Worm (Caenorhabditis elegans): Measurements from ENCODE around the gene str-205.

str-205 gene

DNA sequence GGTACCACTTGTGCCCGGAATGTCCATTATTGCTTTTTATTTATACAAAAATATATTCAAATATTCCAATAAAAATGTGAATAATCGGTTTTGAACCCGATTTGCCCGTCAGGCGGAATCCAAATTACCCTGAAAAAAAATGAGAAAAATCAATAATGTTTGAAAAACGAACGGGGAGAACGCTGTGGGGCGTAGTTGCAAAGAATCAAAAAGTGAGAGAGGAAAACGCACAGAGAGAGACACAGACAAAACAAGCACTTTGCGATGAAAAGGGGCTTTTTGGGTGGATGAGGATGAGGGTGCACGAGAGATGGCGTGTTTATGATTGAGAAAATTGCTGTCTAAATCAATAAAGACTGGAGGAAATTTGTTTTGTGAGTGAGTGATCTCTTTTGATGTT lies 33.2 kb upstream of the str-205 start, which contains the start of gene tam-1:
Gene tam-1 (minus strand): TSS at position 135 of the 400 bp plus-strand sequence.
- no peak for TF ChIP-seq elt-2 (tag; optimal IDR thresholded peaks at IDR 0.05)
- no peak for TF ChIP-seq mab-9 (GFP tag; IDR thresholded peaks at IDR 0.05)
- TF ChIP-seq skn-1 (tag; optimal IDR thresholded peaks at IDR 0.05): peak; percentile 10
- peak; percentile 8 for TF ChIP-seq nhr-85 (tag)
- peak; percentile 61 for TF ChIP-seq lin-14 (GFP tag; optimal IDR thresholded peaks at IDR 0.05)

DNA sequence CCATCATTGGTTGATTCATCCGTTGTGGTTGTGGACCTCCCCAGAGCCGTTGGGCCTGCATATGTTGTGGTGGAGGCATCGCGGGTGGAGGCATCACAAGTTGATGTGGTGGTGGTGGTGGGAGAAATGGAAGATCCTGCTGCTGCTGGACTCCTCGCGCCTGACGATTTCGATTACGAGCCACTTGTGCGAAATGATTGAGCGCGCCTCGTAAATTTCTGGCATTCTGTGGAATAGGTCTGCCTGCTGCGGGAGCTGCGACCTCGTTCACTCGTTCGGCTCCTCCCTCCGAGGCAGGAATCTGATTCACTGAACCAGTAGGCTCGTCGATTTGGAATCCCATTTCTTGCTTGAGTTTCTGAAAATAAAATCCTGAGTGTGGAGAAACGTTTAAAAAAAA lies 30.9 kb upstream of the str-205 start:
- TF ChIP-seq ceh-8 (GFP tag; optimal IDR thresholded peaks at IDR 0.05) (no peak), nhr-28 (tag; optimal IDR thresholded peaks at IDR 0.05) (no peak), lin-13 (GFP tag; optimal IDR thresholded peaks at IDR 0.05) (no peak), pax-3 (tag; optimal IDR thresholded peaks at IDR 0.05) (no peak), isw-1 (GFP tag; IDR thresholded peaks at IDR 0.05) (no peak)

DNA sequence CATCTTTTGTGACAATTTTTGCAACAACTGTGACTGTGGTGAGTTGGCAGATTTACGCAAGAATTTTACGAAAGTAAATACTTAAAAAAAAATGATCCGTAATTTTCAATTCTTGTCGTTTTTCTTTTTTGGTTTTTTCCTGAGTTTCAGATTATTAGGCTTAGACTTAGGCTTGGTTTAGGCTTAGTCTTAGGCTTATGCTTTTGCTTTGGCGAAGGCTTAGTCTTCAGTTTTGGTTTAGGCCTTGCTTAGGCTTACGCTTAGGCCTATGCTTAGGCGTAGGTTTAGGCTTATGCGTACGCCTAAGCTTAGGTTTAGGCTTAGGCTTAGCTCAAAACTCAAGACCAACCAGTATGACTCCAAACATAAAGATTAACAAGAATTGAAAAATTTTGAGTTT lies 27.9 kb upstream of the str-205 start:
- no peak for TF ChIP-seq hlh-4 (tag; optimal IDR thresholded peaks at IDR 0.05)
- no peak for TF ChIP-seq mef-2 (tag; optimal IDR thresholded peaks at IDR 0.05)
- no peak for TF ChIP-seq xbp-1 (tag; optimal IDR thresholded peaks at IDR 0.05)
- TF ChIP-seq jun-1 (tag; optimal IDR thresholded peaks at IDR 0.05): no peak
- TF ChIP-seq rnt-1 (tag; optimal IDR thresholded peaks at IDR 0.05): no peak
- no peak for TF ChIP-seq fos-1 (tag; optimal IDR thresholded peaks at IDR 0.05)
- no peak for TF ChIP-seq efl-1 (optimal IDR thresholded peaks at IDR 0.05)
- TF ChIP-seq efl-1 (GFP tag; optimal IDR thresholded peaks at IDR 0.05 in 1 of 2): no peak
- no peak for TF ChIP-seq aly-2 (tag; optimal IDR thresholded peaks at IDR 0.05)
- no peak for TF ChIP-seq irx-1 (tag; optimal IDR thresholded peaks at IDR 0.05)
- TF ChIP-seq lin-35 (GFP tag; optimal IDR thresholded peaks at IDR 0.05): no peak
- no peak for TF ChIP-seq nhr-77 (tag; optimal IDR thresholded peaks at IDR 0.05)
- no peak for TF ChIP-seq nhr-12 (tag; optimal IDR thresholded peaks at IDR 0.05)
- no peak for TF ChIP-seq unc-30 (tag; optimal IDR thresholded peaks at IDR 0.05)

DNA sequence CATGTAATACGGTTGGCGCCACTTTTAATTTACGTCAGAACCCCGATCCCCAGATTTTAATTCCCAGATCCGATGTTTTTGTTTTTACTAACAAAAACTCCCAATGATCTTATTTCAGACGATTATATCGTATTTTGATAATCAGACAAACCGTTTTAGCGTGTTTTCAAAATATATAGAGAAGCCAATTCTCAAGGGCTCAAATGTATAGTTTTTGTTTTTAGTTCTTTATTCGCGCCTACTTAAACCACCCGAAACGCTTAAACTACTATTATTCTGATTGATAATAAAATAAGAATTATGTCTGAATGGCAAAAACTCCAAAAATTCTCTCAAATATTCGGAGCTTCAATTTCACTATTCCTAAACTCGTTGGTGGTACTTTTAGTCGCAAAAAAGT lies 26.8 kb upstream of the str-205 start, which contains the start of gene str-208:
Gene str-208 (plus strand): TSS at position 301 of the 400 bp plus-strand sequence.
- TF ChIP-seq Y116A8C.19 (tag; optimal IDR thresholded peaks at IDR 0.05; ENCODE audit: borderline replicate concordance) (no peak), unc-62 (GFP tag; optimal IDR thresholded peaks at IDR 0.05) (no peak), jun-1 (tag; optimal IDR thresholded peaks at IDR 0.05) (no peak), efl-1 (optimal IDR thresholded peaks at IDR 0.05) (no peak), efl-1 (GFP tag; optimal IDR thresholded peaks at IDR 0.05 in 1 of 2) (peak in 1 of 2 experiments; percentile 4), sup-37 (GFP tag; optimal IDR thresholded peaks at IDR 0.05) (no peak), aly-2 (tag; optimal IDR thresholded peaks at IDR 0.05) (no peak), ceh-82 (tag; optimal IDR thresholded peaks at IDR 0.05) (no peak), elt-3 (tag; optimal IDR thresholded peaks at IDR 0.05) (no peak)

DNA sequence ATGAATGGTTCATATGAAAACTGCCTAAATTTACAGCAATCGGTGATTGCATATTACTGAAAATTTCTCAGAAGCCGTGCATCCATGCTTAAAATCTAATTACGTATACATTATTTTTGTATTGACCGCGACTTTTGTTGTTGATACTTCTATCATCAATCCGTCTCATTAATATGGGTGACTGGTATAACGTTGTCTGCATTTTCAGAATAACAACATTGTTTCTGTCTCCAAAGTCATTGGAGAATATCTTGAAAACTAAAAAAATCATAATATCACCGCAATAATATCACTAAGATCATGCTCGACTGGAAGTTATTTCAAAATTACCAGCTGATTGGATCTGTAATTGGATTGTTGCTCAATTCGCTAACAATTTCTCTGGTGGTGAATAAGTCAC lies 21.7 kb upstream of the str-205 start, which contains the start of gene str-207:
Gene str-207 (plus strand): TSS at position 301 of the 400 bp plus-strand sequence.
- TF ChIP-seq dsc-1 (tag; optimal IDR thresholded peaks at IDR 0.05) (no peak), efl-1 (optimal IDR thresholded peaks at IDR 0.05) (no peak), efl-1 (GFP tag; optimal IDR thresholded peaks at IDR 0.05 in 1 of 2) (peak in 1 of 2 experiments; percentile 63)

DNA sequence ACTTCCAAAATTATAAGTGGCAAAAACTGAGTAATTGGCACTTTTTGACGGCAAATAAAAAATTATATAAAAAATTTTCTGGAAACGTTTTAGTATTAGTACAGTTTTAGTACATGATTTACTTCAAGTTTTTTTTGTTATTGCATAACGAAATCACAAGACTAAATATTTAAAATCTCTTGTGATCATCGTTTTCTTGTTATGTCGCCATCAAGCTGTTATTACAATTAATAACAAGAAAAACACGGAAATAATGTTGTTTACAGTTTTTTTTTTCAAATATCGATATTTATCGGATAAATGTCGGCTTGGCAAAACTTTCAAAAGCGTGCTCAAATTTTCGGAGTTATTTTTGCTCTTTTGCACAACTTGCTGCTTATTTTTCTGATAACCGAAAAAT lies 18.9 kb upstream of the str-205 start, which contains the start of gene str-209:
Gene str-209 (plus strand): TSS at position 301 of the 400 bp plus-strand sequence.
- TF ChIP-seq xbp-1 (tag; optimal IDR thresholded peaks at IDR 0.05): no peak

DNA sequence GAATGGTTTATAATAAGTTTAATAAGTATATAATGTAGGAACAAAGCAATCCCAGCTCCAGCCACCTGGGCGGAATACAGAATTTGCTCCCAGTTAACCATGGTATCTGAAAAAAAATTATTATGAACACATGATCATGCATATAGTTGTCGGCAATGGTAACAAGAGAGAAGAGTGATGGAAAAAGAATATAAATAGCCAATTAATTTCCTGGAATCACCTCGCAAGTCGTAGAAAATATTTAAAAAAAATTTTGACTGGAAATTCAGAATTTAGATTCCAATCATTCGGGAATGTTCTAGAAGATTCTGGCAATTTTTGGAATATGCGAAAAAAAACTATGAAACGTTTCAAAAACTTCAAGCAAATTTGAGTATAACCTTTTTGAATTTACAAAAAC lies 14.5 kb upstream of the str-205 start, which contains the start of gene str-211:
Gene str-211 (minus strand): TSS at position 101 of the 400 bp plus-strand sequence.
- TF ChIP-seq fkh-10 (GFP tag; optimal IDR thresholded peaks at IDR 0.05) (no peak), ztf-4 (tag; optimal IDR thresholded peaks at IDR 0.05) (no peak), Y116A8C.19 (tag; optimal IDR thresholded peaks at IDR 0.05; ENCODE audit: borderline replicate concordance) (no peak), dsc-1 (tag; optimal IDR thresholded peaks at IDR 0.05) (no peak), fkh-4 (tag; optimal IDR thresholded peaks at IDR 0.05; ENCODE audit: borderline replicate concordance) (no peak), nhr-71 (tag; optimal IDR thresholded peaks at IDR 0.05) (no peak), isw-1 (GFP tag; IDR thresholded peaks at IDR 0.05) (no peak), irx-1 (tag; optimal IDR thresholded peaks at IDR 0.05) (no peak), fos-1 (tag; optimal IDR thresholded peaks at IDR 0.05) (no peak), elt-3 (tag; optimal IDR thresholded peaks at IDR 0.05) (no peak), egl-13 (tag; optimal IDR thresholded peaks at IDR 0.05) (no peak), C04F5.9 (tag; optimal IDR thresholded peaks at IDR 0.05) (no peak), pax-3 (tag; optimal IDR thresholded peaks at IDR 0.05) (no peak)

Measured in whole organism, L1 larva.